Fruit fly (Drosophila melanogaster) Kc167 (cell line): ENCODE data around the gene mtm.

ENCODE experiments used
- insv ChIP-seq: fragments of >200 bp; optimal IDR thresholded peaks from 3 replicates; lab custom pipeline; 2018; ENCODE audit warnings: missing external identifiers
- psq ChIP-seq: fragments of >200 bp; optimal IDR thresholded peaks from 2 replicates; lab custom pipeline; 2017; ENCODE audit warnings: missing external identifiers
- ttk ChIP-seq: sonication (Bioruptor generic); optimal IDR thresholded peaks from 2 replicates; lab custom pipeline; 2017; ENCODE audit warnings: missing external identifiers

dm6 chr2L:5986094-5986493 is 50.7 kb downstream of the mtm start, which contains the start of gene ifc:
- TF ChIP-seq psq (no peak), insv (lab: Kevin White, UChicago) (no peak), ttk (lab: Kevin White, UChicago) (no peak)
